Fruit fly (Drosophila melanogaster) whole organism, adult: Measurements from ENCODE around the gene CG15545.

Experiments
- CG14711 ChIP-seq: fragments of 200-800 bp; sonication (Bioruptor generic); optimal IDR thresholded peaks from 2 replicates; lab custom pipeline; 2018; ENCODE audit warnings: missing biosample characterization, mild to moderate bottlenecking, missing genetic modification characterization, moderate library complexity
- CG33017 ChIP-seq: fragments of 200-800 bp; sonication (Bioruptor generic); optimal IDR thresholded peaks from 2 replicates; lab custom pipeline; 2018; ENCODE audit warnings: missing biosample characterization, mild to moderate bottlenecking, missing genetic modification characterization, moderate library complexity
- Hr96 ChIP-seq: fragments of 200-800 bp; sonication (Bioruptor generic); optimal IDR thresholded peaks from 2 replicates; lab custom pipeline; 2016; ENCODE audit warnings: missing biosample characterization, missing genetic modification characterization
- cnc ChIP-seq, 2 experiments: fragments of >200 bp; optimal IDR thresholded peaks; 2 replicates each; lab custom pipeline; 2017
- tj ChIP-seq: fragments of 200-800 bp; sonication (Bioruptor generic); optimal IDR thresholded peaks from 3 replicates; lab custom pipeline; 2017; ENCODE audit warnings: missing biosample characterization, mild to moderate bottlenecking, missing genetic modification characterization, moderate library complexity

DNA sequence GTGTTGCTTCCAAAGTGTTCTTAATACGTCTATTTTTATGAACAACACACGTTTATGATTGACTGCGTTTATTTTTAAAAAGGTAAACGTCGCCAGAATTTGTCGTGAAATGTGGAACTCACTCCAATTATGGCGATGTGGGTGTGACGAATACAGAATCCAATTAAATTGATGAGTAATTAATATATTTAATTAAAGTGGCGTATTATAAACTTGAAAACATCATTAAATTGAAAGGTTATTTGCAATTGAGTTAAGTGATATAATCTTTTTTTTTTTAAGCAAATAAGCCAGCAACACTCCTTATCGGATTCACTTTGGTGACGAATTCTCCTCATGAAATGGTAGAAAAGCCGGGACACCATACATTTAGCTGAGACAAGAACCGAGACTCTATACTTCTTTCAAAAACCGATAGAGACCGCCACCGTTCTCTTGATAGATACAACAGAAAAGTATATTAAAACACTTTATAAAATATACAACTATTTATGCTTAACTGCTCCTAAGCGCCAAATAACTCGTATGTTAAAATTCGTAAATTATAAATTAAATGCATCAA lies 1.8 kb downstream of the CG15545 start:
- TF ChIP-seq CG14711 (tag; lab: Kevin White, UChicago), result no peak
- TF ChIP-seq Hr96 (GFP tag; lab: Kevin White, UChicago), result no peak
- TF ChIP-seq CG33017 (tag; lab: Kevin White, UChicago), result no peak
- no peak for TF ChIP-seq cnc (optimal IDR thresholded peaks at IDR 0.05; lab: Kevin White, UChicago)
- no peak for TF ChIP-seq tj (GFP tag; lab: Kevin White, UChicago)
